Worm (Caenorhabditis elegans) whole organism, L1 larva: ENCODE data around the gene fli-1.

Source experiments
- C34B4.2 ChIP-seq: sonication (generic microtip); optimal IDR thresholded peaks from 2 replicates; lab custom pipeline; 2017; ENCODE audit warnings: mild to moderate bottlenecking, missing genetic modification characterization, missing compliant biosample characterization
- Y116A8C.19 ChIP-seq: sonication (generic microtip); optimal IDR thresholded peaks from 2 replicates; lab custom pipeline; 2016; ENCODE audit warnings: missing compliant biosample characterization, missing genetic modification characterization, borderline replicate concordance
- alr-1 ChIP-seq: fragments of 200-800 bp; sonication (Bioruptor generic); optimal IDR thresholded peaks from 2 replicates; lab custom pipeline; 2018; ENCODE audit warnings: borderline replicate concordance, mild to moderate bottlenecking, missing genetic modification characterization, missing compliant biosample characterization
- aly-2 ChIP-seq: fragments of 150-350 bp; optimal IDR thresholded peaks from 2 replicates; lab custom pipeline; 2014; ENCODE audit warnings: missing biosample characterization, missing genetic modification characterization
- ama-1 ChIP-seq: fragments of 150-350 bp; optimal IDR thresholded peaks from 2 replicates; lab custom pipeline; 2014
- blmp-1 ChIP-seq: fragments of 150-350 bp; optimal IDR thresholded peaks from 2 replicates; lab custom pipeline; 2014; ENCODE audit warnings: missing biosample characterization, missing genetic modification characterization
- ceh-63 ChIP-seq: fragments of 200-800 bp; sonication (Bioruptor generic); optimal IDR thresholded peaks from 2 replicates; lab custom pipeline; 2018; ENCODE audit warnings: mild to moderate bottlenecking, missing genetic modification characterization, missing compliant biosample characterization
- ceh-8 ChIP-seq: fragments of 200-800 bp; sonication (Bioruptor generic); optimal IDR thresholded peaks from 2 replicates; lab custom pipeline; 2018; ENCODE audit warnings: mild to moderate bottlenecking, missing genetic modification characterization, moderate library complexity, missing compliant biosample characterization
- ceh-88 ChIP-seq: fragments of 200-800 bp; sonication (Bioruptor generic); IDR thresholded peaks from 2 replicates; pipeline ENCODE4 v1.3.6; 2022; ENCODE audit warnings: missing genetic modification characterization, missing compliant biosample characterization
- efl-1 ChIP-seq, 4 experiments: fragments of 150-350 bp; optimal IDR thresholded peaks in 3 of 4; peaks in 1 of 4; 1 replicate in 1 of 4; 2 replicates in 3 of 4; lab custom pipeline; 2014; ENCODE audit warnings: missing biosample characterization in 2 of 4, missing genetic modification characterization in 2 of 4, missing genetic modification reagents in 2 of 4
- efl-3 ChIP-seq: fragments of 200-800 bp; sonication (Bioruptor generic); optimal IDR thresholded peaks from 2 replicates; lab custom pipeline; 2018; ENCODE audit warnings: mild to moderate bottlenecking, missing genetic modification characterization, missing compliant biosample characterization
- elt-3 ChIP-seq, 6 experiments: fragments of 150-350 bp in 1 of 6; sonication (generic microtip); optimal IDR thresholded peaks; 2 replicates each; lab custom pipeline; 2017 to 2018; ENCODE audit warnings: missing biosample characterization in 6 of 6, missing genetic modification characterization in 6 of 6, inconsistent platforms in 1 of 6
- fkh-10 ChIP-seq: sonication (generic microtip); optimal IDR thresholded peaks from 2 replicates; lab custom pipeline; 2017; ENCODE audit warnings: missing biosample characterization, missing genetic modification reagents, missing genetic modification characterization
- fkh-4 ChIP-seq: sonication (generic microtip); optimal IDR thresholded peaks from 2 replicates; lab custom pipeline; 2016; ENCODE audit warnings: missing compliant biosample characterization, missing genetic modification characterization, borderline replicate concordance
- fkh-8 ChIP-seq: sonication (generic microtip); optimal IDR thresholded peaks from 2 replicates; lab custom pipeline; 2016; ENCODE audit warnings: mild to moderate bottlenecking, missing genetic modification characterization, missing compliant biosample characterization
- fos-1 ChIP-seq: fragments of 150-350 bp; optimal IDR thresholded peaks from 2 replicates; lab custom pipeline; 2014; ENCODE audit warnings: missing biosample characterization, missing genetic modification characterization
- hlh-17 ChIP-seq: fragments of 200-800 bp; sonication (Bioruptor generic); optimal IDR thresholded peaks from 2 replicates; lab custom pipeline; 2018; ENCODE audit warnings: missing genetic modification characterization, mild to moderate bottlenecking, missing compliant biosample characterization, moderate library complexity, borderline replicate concordance
- hlh-4 ChIP-seq: sonication (generic microtip); optimal IDR thresholded peaks from 2 replicates; lab custom pipeline; 2016; ENCODE audit warnings: mild to moderate bottlenecking, missing genetic modification characterization, missing compliant biosample characterization
- jun-1 ChIP-seq: fragments of 150-350 bp; optimal IDR thresholded peaks from 2 replicates; lab custom pipeline; 2014; ENCODE audit warnings: missing biosample characterization, missing genetic modification reagents, missing genetic modification characterization
- lin-13 ChIP-seq: fragments of 150-350 bp; optimal IDR thresholded peaks from 2 replicates; lab custom pipeline; 2014; ENCODE audit warnings: missing biosample characterization, missing genetic modification reagents, missing genetic modification characterization
- lin-14 ChIP-seq: fragments of 200-800 bp; sonication (Bioruptor generic); optimal IDR thresholded peaks from 2 replicates; lab custom pipeline; 2018; ENCODE audit warnings: mild to moderate bottlenecking, missing genetic modification characterization, moderate library complexity, missing compliant biosample characterization
- lin-15B ChIP-seq: fragments of 150-350 bp; sonication (generic microtip); optimal IDR thresholded peaks from 3 replicates; lab custom pipeline; 2014; ENCODE audit warnings: missing biosample characterization, missing genetic modification characterization
- lir-3 ChIP-seq: sonication (generic microtip); optimal IDR thresholded peaks from 2 replicates; lab custom pipeline; 2016; ENCODE audit warnings: mild to moderate bottlenecking, missing genetic modification characterization, moderate library complexity, missing compliant biosample characterization; ENCODE audit not compliant: poor library complexity
- lsy-2 ChIP-seq, 2 experiments: fragments of 150-350 bp; optimal IDR thresholded peaks; 2 replicates each; lab custom pipeline; 2014; ENCODE audit warnings: missing biosample characterization in 2 of 2, missing genetic modification characterization in 2 of 2
- mab-9 ChIP-seq: fragments of 200-800 bp; sonication (Bioruptor generic); IDR thresholded peaks from 2 replicates; pipeline ENCODE4 v1.3.6; 2022; ENCODE audit warnings: missing genetic modification reagents, missing genetic modification characterization, missing compliant biosample characterization
- nhr-11 ChIP-seq: fragments of 150-350 bp; optimal IDR thresholded peaks from 2 replicates; lab custom pipeline; 2014; ENCODE audit warnings: missing biosample characterization, missing genetic modification characterization
- nhr-20 ChIP-seq: sonication (generic microtip); optimal IDR thresholded peaks from 2 replicates; lab custom pipeline; 2016; ENCODE audit warnings: mild to moderate bottlenecking, missing genetic modification characterization, missing compliant biosample characterization
- nhr-237 ChIP-seq: fragments of 150-350 bp; optimal IDR thresholded peaks from 2 replicates; lab custom pipeline; 2014; ENCODE audit warnings: missing biosample characterization, missing genetic modification characterization
- nhr-28 ChIP-seq: fragments of 150-350 bp; optimal IDR thresholded peaks from 2 replicates; lab custom pipeline; 2014; ENCODE audit warnings: missing biosample characterization, missing genetic modification characterization
- nhr-47 ChIP-seq: sonication (generic microtip); optimal IDR thresholded peaks from 2 replicates; lab custom pipeline; 2016; ENCODE audit warnings: mild to moderate bottlenecking, missing genetic modification characterization, moderate library complexity, missing compliant biosample characterization
- nhr-71 ChIP-seq: sonication (generic microtip); optimal IDR thresholded peaks from 2 replicates; lab custom pipeline; 2016; ENCODE audit warnings: mild to moderate bottlenecking, missing genetic modification characterization, moderate library complexity, missing compliant biosample characterization
- nhr-77 ChIP-seq: fragments of 150-350 bp; optimal IDR thresholded peaks from 2 replicates; lab custom pipeline; 2014; ENCODE audit warnings: missing biosample characterization, missing genetic modification characterization
- nhr-90 ChIP-seq: sonication (generic microtip); optimal IDR thresholded peaks from 2 replicates; lab custom pipeline; 2016; ENCODE audit warnings: mild to moderate bottlenecking, missing genetic modification characterization, missing compliant biosample characterization; ENCODE audit not compliant: poor library complexity
- pag-3 ChIP-seq: sonication (generic microtip); optimal IDR thresholded peaks from 2 replicates; lab custom pipeline; 2017; ENCODE audit warnings: missing genetic modification characterization, mild to moderate bottlenecking, missing compliant biosample characterization, antibody characterized with exemption, borderline replicate concordance; ENCODE audit not compliant: insufficient read depth
- rnt-1 ChIP-seq: sonication (generic microtip); optimal IDR thresholded peaks from 2 replicates; lab custom pipeline; 2016; ENCODE audit warnings: mild to moderate bottlenecking, missing genetic modification characterization, moderate library complexity, missing compliant biosample characterization
- snpc-4 ChIP-seq: fragments of 150-350 bp; optimal IDR thresholded peaks from 2 replicates; lab custom pipeline; 2014; ENCODE audit warnings: missing biosample characterization, missing genetic modification characterization
- snu-23 ChIP-seq: sonication (generic microtip); optimal IDR thresholded peaks from 2 replicates; lab custom pipeline; 2016; ENCODE audit warnings: missing genetic modification characterization, missing compliant biosample characterization
- sptf-1 ChIP-seq: fragments of 150-350 bp; optimal IDR thresholded peaks from 2 replicates; lab custom pipeline; 2014; ENCODE audit warnings: missing biosample characterization, missing genetic modification characterization
- swsn-7 ChIP-seq: sonication (generic microtip); optimal IDR thresholded peaks from 2 replicates; lab custom pipeline; 2016; ENCODE audit warnings: missing genetic modification characterization, missing compliant biosample characterization
- unc-30 ChIP-seq: sonication (generic microtip); optimal IDR thresholded peaks from 2 replicates; lab custom pipeline; 2017; ENCODE audit warnings: missing biosample characterization, missing genetic modification characterization
- unc-62 ChIP-seq: fragments of 150-350 bp; optimal IDR thresholded peaks from 2 replicates; lab custom pipeline; 2014; ENCODE audit warnings: missing biosample characterization, missing genetic modification reagents, missing genetic modification characterization
- unc-98 ChIP-seq: fragments of 200-800 bp; sonication (Bioruptor generic); IDR thresholded peaks from 2 replicates; pipeline ENCODE4 v1.3.6; 2022; ENCODE audit warnings: missing genetic modification characterization, missing compliant biosample characterization
- vab-15 ChIP-seq: sonication (generic microtip); optimal IDR thresholded peaks from 2 replicates; lab custom pipeline; 2017; ENCODE audit warnings: missing genotype, mild to moderate bottlenecking, missing genetic modification characterization, missing compliant biosample characterization
- zag-1 ChIP-seq: fragments of 150-350 bp; optimal IDR thresholded peaks from 2 replicates; lab custom pipeline; 2014; ENCODE audit warnings: missing biosample characterization, missing genetic modification characterization
- ztf-11 ChIP-seq, 2 experiments: sonication (generic microtip); optimal IDR thresholded peaks; 2 replicates each; lab custom pipeline; 2016 to 2017; ENCODE audit warnings: missing genetic modification characterization in 2 of 2, missing biosample characterization in 1 of 2, missing compliant biosample characterization in 1 of 2
- ztf-4 ChIP-seq: fragments of 150-350 bp; optimal IDR thresholded peaks from 2 replicates; lab custom pipeline; 2014; ENCODE audit warnings: missing biosample characterization, missing genetic modification characterization

The fli-1 gene

DNA sequence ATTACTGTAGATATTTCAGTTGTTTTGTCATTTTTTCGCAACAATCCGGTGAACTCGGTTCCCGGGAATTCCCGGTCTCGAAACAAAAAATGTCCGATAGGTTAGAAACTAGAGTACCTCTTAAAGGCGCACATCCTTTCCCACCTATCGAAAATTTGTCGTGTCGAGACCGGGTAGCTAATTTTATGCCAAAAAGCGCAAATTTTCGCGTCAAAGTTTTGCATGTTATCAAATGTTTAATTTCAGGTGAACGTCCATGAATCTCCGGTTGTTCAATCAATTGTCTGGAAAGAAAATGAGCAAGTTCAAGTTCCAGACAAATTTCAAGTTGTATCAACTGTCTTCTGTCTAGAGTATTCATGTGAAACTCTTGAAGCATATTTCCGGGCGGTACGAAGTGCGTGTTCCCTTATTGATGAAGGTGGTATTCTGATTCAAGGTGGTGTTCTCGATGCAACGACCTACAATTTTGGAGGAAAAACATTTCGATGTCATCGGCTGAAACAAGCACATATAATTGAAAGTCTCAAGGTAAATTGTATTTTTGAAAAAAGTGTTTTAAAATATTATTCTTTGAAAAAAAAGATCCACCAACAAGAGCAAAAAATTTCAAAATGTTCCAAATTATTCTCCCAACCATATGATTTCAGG lies 2.2 kb upstream of the fli-1 start:
- TF ChIP-seq vab-15: no peak
- TF ChIP-seq zag-1: no peak
- no peak for TF ChIP-seq nhr-77
- TF ChIP-seq nhr-28 (tag; lab: Kevin White, UChicago): no peak
- no peak for TF ChIP-seq unc-62 (GFP tag; lab: Kevin White, UChicago)
- TF ChIP-seq alr-1 (tag; lab: Kevin White, UChicago): no peak

DNA sequence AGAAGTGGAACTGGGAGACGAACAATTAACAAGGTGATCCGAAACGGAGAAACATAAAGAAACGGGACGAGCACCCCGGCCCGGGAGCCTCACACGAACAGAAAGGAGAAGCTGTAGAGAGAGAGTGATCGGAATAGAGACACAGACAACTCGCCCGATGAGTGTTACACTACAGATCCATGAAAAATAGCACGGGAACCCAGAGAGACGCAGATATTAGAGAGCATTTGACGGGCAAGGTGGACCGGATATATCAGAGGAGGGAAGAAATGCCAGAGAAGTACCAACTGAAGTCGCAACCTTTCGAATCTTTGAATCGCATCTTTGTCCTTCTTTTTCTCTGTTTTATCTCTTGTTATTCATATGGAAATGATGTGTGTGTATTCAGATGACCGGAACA lies 885 bp upstream of the fli-1 start, which contains the start of gene anmt-1:
TSS of gene anmt-1 (plus strand) at position 388 of the 400 bp plus-strand sequence.
- TF ChIP-seq rnt-1: peak; percentile 57
- TF ChIP-seq efl-1 (optimal IDR thresholded peaks at IDR 0.05; lab: Kevin White, UChicago): peak in 1 of 2 experiments; percentile 10
- no peak for TF ChIP-seq efl-1 (GFP tag; optimal IDR thresholded peaks at IDR 0.05 in 1 of 2; lab: Kevin White, UChicago)
- TF ChIP-seq ztf-11 (tag; optimal IDR thresholded peaks at IDR 0.05; lab: Kevin White, UChicago): no peak
- TF ChIP-seq lin-14 (GFP tag; lab: Kevin White, UChicago): peak; percentile 59
- TF ChIP-seq nhr-77: no peak
- peak; percentile 36 for TF ChIP-seq nhr-71 (tag; lab: Kevin White, UChicago)
- no peak for TF ChIP-seq lin-15B
- no peak for TF ChIP-seq ceh-88 (GFP tag; lab: Robert Waterston, UW)
- TF ChIP-seq ztf-4 (tag; lab: Kevin White, UChicago): no peak
- peak; percentile 12 for TF ChIP-seq snu-23 (GFP tag; lab: Kevin White, UChicago)

DNA sequence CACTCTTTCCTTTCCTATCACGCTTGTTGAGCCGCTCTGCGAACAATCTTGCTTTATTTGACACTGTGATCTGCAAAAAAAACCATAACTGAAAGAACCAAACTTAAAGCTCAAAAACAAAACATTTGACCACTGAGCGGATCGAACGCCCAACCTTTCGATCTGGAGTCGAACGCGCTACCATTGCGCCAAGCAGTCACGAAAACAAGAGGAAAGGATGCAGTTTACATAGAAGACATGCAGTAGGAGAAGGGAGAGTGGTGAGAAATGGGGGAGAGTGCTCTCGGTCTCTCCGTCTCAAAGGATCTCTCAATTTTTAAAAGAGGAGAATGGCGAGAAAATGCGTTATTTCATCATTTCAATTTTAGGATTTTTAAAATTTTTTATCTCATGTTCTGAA lies 5.2 kb downstream of the fli-1 start:
- TF ChIP-seq jun-1 (tag; lab: Kevin White, UChicago): peak; percentile 61
- peak; percentile 79 for TF ChIP-seq nhr-47 (tag; lab: Kevin White, UChicago)
- no peak for TF ChIP-seq vab-15
- peak; percentile 24 for TF ChIP-seq fos-1 (tag; lab: Kevin White, UChicago)
- TF ChIP-seq fkh-4 (tag; lab: Kevin White, UChicago): no peak
- peak; percentile 66 to 70 for TF ChIP-seq efl-1 (optimal IDR thresholded peaks at IDR 0.05; lab: Kevin White, UChicago)
- TF ChIP-seq efl-1 (GFP tag; optimal IDR thresholded peaks at IDR 0.05 in 1 of 2; lab: Kevin White, UChicago): peak; percentile 55 to 96
- TF ChIP-seq blmp-1 (tag; lab: Kevin White, UChicago): peak; percentile 2
- TF ChIP-seq elt-3 (tag; optimal IDR thresholded peaks at IDR 0.05; lab: Kevin White, UChicago): peak in 1 of 6 experiments; percentile 43
- TF ChIP-seq ceh-8 (GFP tag; lab: Kevin White, UChicago): peak; percentile 54
- TF ChIP-seq aly-2 (tag; lab: Kevin White, UChicago): peak; percentile 70
- TF ChIP-seq hlh-4 (tag; lab: Kevin White, UChicago): no peak
- peak; percentile 79 for TF ChIP-seq nhr-71 (tag; lab: Kevin White, UChicago)
- TF ChIP-seq lsy-2 (tag; optimal IDR thresholded peaks at IDR 0.05; lab: Kevin White, UChicago): peak; percentile 58 to 73
- peak; percentile 73 for TF ChIP-seq lin-14 (GFP tag; lab: Kevin White, UChicago)
- TF ChIP-seq nhr-11 (tag; lab: Kevin White, UChicago): no peak
- TF ChIP-seq nhr-20: peak; percentile 68
- TF ChIP-seq sptf-1 (tag; lab: Kevin White, UChicago): no peak
- peak; percentile 61 for TF ChIP-seq nhr-90 (tag; lab: Kevin White, UChicago)
- no peak for TF ChIP-seq unc-30 (tag; lab: Kevin White, UChicago)
- TF ChIP-seq hlh-17 (GFP tag; lab: Kevin White, UChicago): no peak
- TF ChIP-seq lin-13 (GFP tag; lab: Kevin White, UChicago): peak; percentile 42
- no peak for TF ChIP-seq unc-98
- TF ChIP-seq nhr-237 (tag; lab: Kevin White, UChicago): no peak
- TF ChIP-seq C34B4.2 (tag; lab: Kevin White, UChicago): no peak
- TF ChIP-seq swsn-7 (tag; lab: Kevin White, UChicago): peak; percentile 71
- no peak for TF ChIP-seq mab-9 (GFP tag; lab: Robert Waterston, UW)
- no peak for TF ChIP-seq pag-3 (tag; lab: Kevin White, UChicago)
- peak; percentile 3 for TF ChIP-seq ceh-63 (GFP tag; lab: Kevin White, UChicago)
- peak; percentile 52 for TF ChIP-seq fkh-10 (GFP tag; lab: Kevin White, UChicago)
- peak; percentile 61 for TF ChIP-seq fkh-8 (tag; lab: Kevin White, UChicago)
- no peak for TF ChIP-seq Y116A8C.19 (tag; lab: Kevin White, UChicago)
- peak; percentile 58 for TF ChIP-seq lir-3 (tag; lab: Kevin White, UChicago)
- TF ChIP-seq ama-1 (lab: Kevin White, UChicago): peak; percentile 34
- TF ChIP-seq snpc-4 (tag; lab: Kevin White, UChicago): peak; percentile 8
- no peak for TF ChIP-seq zag-1
- TF ChIP-seq efl-3 (GFP tag; lab: Kevin White, UChicago): no peak
